Fruit fly (Drosophila melanogaster) whole organism, embryonic: Measurements from ENCODE around the gene ClC-c.
A peak's percentile ranks its signal among the peaks of the same experiment; 100 is the strongest.

Source experiments
- Abd-B ChIP-seq: fragments of 200-800 bp; sonication (Bioruptor generic); optimal IDR thresholded peaks from 2 replicates; lab custom pipeline; 2018; ENCODE audit warnings: missing biosample characterization, mild to moderate bottlenecking, missing genetic modification characterization, moderate library complexity
- Adf1 ChIP-seq: fragments of 200-800 bp; sonication (Bioruptor generic); IDR thresholded peaks from 2 replicates; pipeline ENCODE4 v1.3.6; 2022; ENCODE audit warnings: missing biosample characterization, missing genetic modification characterization
- Atf3 ChIP-seq: fragments of 200-800 bp; sonication (Bioruptor generic); optimal IDR thresholded peaks from 3 replicates; lab custom pipeline; 2016; ENCODE audit warnings: missing biosample characterization, missing genetic modification characterization
- Bgb ChIP-seq: fragments of 200-800 bp; sonication (Bioruptor generic); IDR thresholded peaks from 2 replicates; pipeline ENCODE4 v1.3.6; 2022; ENCODE audit warnings: missing biosample characterization, missing genetic modification characterization; ENCODE audit not compliant: partially characterized antibody
- CG1024 ChIP-seq: fragments of 200-800 bp; sonication (Bioruptor generic); IDR thresholded peaks from 2 replicates; pipeline ENCODE4 v1.3.6; 2022; ENCODE audit warnings: missing biosample characterization, missing genetic modification characterization
- CG10274 ChIP-seq: fragments of 200-800 bp; sonication (Bioruptor generic); optimal IDR thresholded peaks from 3 replicates; lab custom pipeline; 2017; ENCODE audit warnings: missing biosample characterization, mild to moderate bottlenecking, missing genetic modification characterization
- CG11504 ChIP-seq: fragments of 200-800 bp; sonication (Bioruptor generic); optimal IDR thresholded peaks from 3 replicates; lab custom pipeline; 2019; ENCODE audit warnings: missing biosample characterization, mild to moderate bottlenecking, missing genetic modification characterization, moderate library complexity
- CG11723 ChIP-seq: fragments of 200-800 bp; sonication (Bioruptor generic); optimal IDR thresholded peaks from 2 replicates; lab custom pipeline; 2017; ENCODE audit warnings: missing biosample characterization, mild to moderate bottlenecking, missing genetic modification characterization
- CG12769 ChIP-seq: fragments of 200-800 bp; sonication (Bioruptor generic); optimal IDR thresholded peaks from 2 replicates; lab custom pipeline; 2019; ENCODE audit warnings: missing biosample characterization, mild to moderate bottlenecking, missing genetic modification characterization, moderate library complexity
- CG13775 ChIP-seq: fragments of 200-800 bp; sonication (Bioruptor generic); optimal IDR thresholded peaks from 3 replicates; lab custom pipeline; 2017; ENCODE audit warnings: missing biosample characterization, mild to moderate bottlenecking, missing genetic modification characterization
- CG14860 ChIP-seq: fragments of 200-800 bp; sonication (Bioruptor generic); IDR thresholded peaks from 3 replicates; pipeline ENCODE4 v1.3.6; 2022; ENCODE audit warnings: missing biosample characterization, missing genetic modification characterization; ENCODE audit not compliant: partially characterized antibody
- CG15011 ChIP-seq: fragments of 200-800 bp; sonication (Bioruptor generic); optimal IDR thresholded peaks from 3 replicates; lab custom pipeline; 2018; ENCODE audit warnings: missing biosample characterization, mild to moderate bottlenecking, missing genetic modification characterization
- CG1602 ChIP-seq: fragments of 200-800 bp; sonication (Bioruptor generic); optimal IDR thresholded peaks from 3 replicates; lab custom pipeline; 2016; ENCODE audit warnings: missing biosample characterization, missing genetic modification characterization
- CG16863 ChIP-seq: fragments of 200-800 bp; sonication (Bioruptor generic); optimal IDR thresholded peaks from 3 replicates; lab custom pipeline; 2016; ENCODE audit warnings: missing biosample characterization, missing genetic modification characterization
- CG18599 ChIP-seq: fragments of 200-800 bp; sonication (Bioruptor generic); optimal IDR thresholded peaks from 3 replicates; lab custom pipeline; 2017; ENCODE audit warnings: missing biosample characterization, missing genetic modification characterization, mild to moderate bottlenecking, moderate library complexity, missing genetic modification reagents
- CG3163 ChIP-seq: fragments of 200-800 bp; sonication (Bioruptor generic); optimal IDR thresholded peaks from 3 replicates; lab custom pipeline; 2016; ENCODE audit warnings: missing biosample characterization, missing genetic modification characterization
- CG32532 ChIP-seq: fragments of 200-800 bp; sonication (Bioruptor generic); IDR thresholded peaks from 2 replicates; pipeline ENCODE4 v1.3.6; 2022; ENCODE audit warnings: missing biosample characterization, missing genetic modification characterization
- CG34422 ChIP-seq: fragments of 200-800 bp; sonication (Bioruptor generic); IDR thresholded peaks from 3 replicates; pipeline ENCODE4 v1.3.6; 2022; ENCODE audit warnings: missing biosample characterization, missing genetic modification characterization
- CG4328 ChIP-seq: fragments of 200-800 bp; sonication (Bioruptor generic); optimal IDR thresholded peaks from 3 replicates; lab custom pipeline; 2017; ENCODE audit warnings: missing biosample characterization, missing genetic modification reagents, missing genetic modification characterization
- CG4854 ChIP-seq: fragments of 200-800 bp; sonication (Bioruptor generic); optimal IDR thresholded peaks from 2 replicates; lab custom pipeline; 2016; ENCODE audit warnings: missing biosample characterization, missing genetic modification characterization, inconsistent platforms
- CG7786 ChIP-seq: fragments of 200-800 bp; sonication (Bioruptor generic); optimal IDR thresholded peaks from 2 replicates; lab custom pipeline; 2016; ENCODE audit warnings: missing biosample characterization, missing genetic modification characterization
- CG8478 ChIP-seq: fragments of >200 bp; optimal IDR thresholded peaks from 2 replicates; lab custom pipeline; 2018
- Chrac-16 ChIP-seq: fragments of 200-800 bp; sonication (Bioruptor generic); optimal IDR thresholded peaks from 3 replicates; lab custom pipeline; 2016; ENCODE audit warnings: missing biosample characterization, missing genetic modification characterization
- Deaf1 ChIP-seq: fragments of 200-800 bp; optimal IDR thresholded peaks from 3 replicates; lab custom pipeline; 2019; ENCODE audit warnings: missing biosample characterization, mild to moderate bottlenecking, missing genetic modification characterization, moderate library complexity
- Dip3 ChIP-seq: fragments of 200-800 bp; sonication (Bioruptor generic); optimal IDR thresholded peaks from 3 replicates; lab custom pipeline; 2016; ENCODE audit warnings: missing biosample characterization, missing genetic modification characterization
- Dp ChIP-seq: fragments of 200-800 bp; sonication (Bioruptor generic); optimal IDR thresholded peaks from 2 replicates; lab custom pipeline; 2018; ENCODE audit warnings: missing biosample characterization, mild to moderate bottlenecking, missing genetic modification characterization, moderate library complexity
- Gug ChIP-seq: fragments of 200-800 bp; sonication (Bioruptor generic); IDR thresholded peaks from 4 replicates; pipeline ENCODE4 v1.3.6; 2022; ENCODE audit warnings: missing biosample characterization, missing genetic modification characterization
- HLH54F ChIP-seq: fragments of 200-800 bp; sonication (Bioruptor generic); optimal IDR thresholded peaks from 3 replicates; lab custom pipeline; 2016; ENCODE audit warnings: missing biosample characterization, missing genetic modification characterization
- Mad ChIP-seq: fragments of 200-800 bp; sonication (Bioruptor generic); optimal IDR thresholded peaks from 2 replicates; lab custom pipeline; 2016; ENCODE audit warnings: missing biosample characterization, missing genetic modification characterization
- Med ChIP-seq: fragments of 200-800 bp; sonication (Bioruptor generic); peaks from one replicate; lab custom pipeline; 2016; ENCODE audit warnings: missing biosample characterization, missing genetic modification characterization, mild to moderate bottlenecking, inconsistent platforms, moderate library complexity
- NC2β ChIP-seq: fragments of 200-800 bp; sonication (Bioruptor generic); optimal IDR thresholded peaks from 2 replicates; lab custom pipeline; 2016; ENCODE audit warnings: missing biosample characterization, missing genetic modification characterization
- Sin3A ChIP-seq: fragments of >200 bp; optimal IDR thresholded peaks from 2 replicates; lab custom pipeline; 2018
- Sry-β ChIP-seq: fragments of 200-800 bp; sonication (Bioruptor generic); optimal IDR thresholded peaks from 2 replicates; lab custom pipeline; 2018; ENCODE audit warnings: missing biosample characterization, mild to moderate bottlenecking, missing genetic modification characterization, moderate library complexity
- TFAM ChIP-seq: fragments of 200-800 bp; sonication (Bioruptor generic); optimal IDR thresholded peaks from 2 replicates; lab custom pipeline; 2017; ENCODE audit warnings: missing biosample characterization, missing genetic modification characterization, inconsistent platforms
- cato ChIP-seq: fragments of 200-800 bp; sonication (Bioruptor generic); optimal IDR thresholded peaks from 2 replicates; lab custom pipeline; 2016; ENCODE audit warnings: missing biosample characterization, missing genetic modification characterization, borderline replicate concordance
- chn ChIP-seq: fragments of 200-800 bp; sonication (Bioruptor generic); optimal IDR thresholded peaks from 2 replicates; lab custom pipeline; 2016; ENCODE audit warnings: missing biosample characterization, missing genetic modification characterization
- da ChIP-seq: fragments of 200-800 bp; sonication (Bioruptor generic); optimal IDR thresholded peaks from 2 replicates; lab custom pipeline; 2016; ENCODE audit warnings: missing biosample characterization, missing genetic modification characterization
- odd ChIP-seq: fragments of 200-800 bp; sonication (Bioruptor generic); optimal IDR thresholded peaks from 2 replicates; lab custom pipeline; 2017; ENCODE audit warnings: missing biosample characterization, mild to moderate bottlenecking, missing genetic modification characterization
- pan ChIP-seq, 4 experiments: fragments of >200 bp in 3 of 4; fragments of 200-800 bp in 1 of 4; sonication (Bioruptor generic) in 1 of 4; optimal IDR thresholded peaks in 3 of 4; IDR thresholded peaks in 1 of 4; 2 replicates each; pipeline versions ENCODE4 v1.3.6 to Lab custom; 2017 to 2022; ENCODE audit warnings: missing biosample characterization in 2 of 4, missing genetic modification characterization in 2 of 4, mixed read lengths in 1 of 4
- pfk ChIP-seq: fragments of 200-800 bp; sonication (Bioruptor generic); optimal IDR thresholded peaks from 2 replicates; lab custom pipeline; 2018; ENCODE audit warnings: missing biosample characterization, mild to moderate bottlenecking, missing genetic modification characterization, moderate library complexity
- pzg ChIP-seq: fragments of 200-800 bp; sonication (Bioruptor generic); optimal IDR thresholded peaks from 3 replicates; lab custom pipeline; 2018; ENCODE audit warnings: missing biosample characterization, mild to moderate bottlenecking, missing genetic modification characterization, moderate library complexity
- sens-2 ChIP-seq: fragments of 200-800 bp; sonication (Bioruptor generic); IDR thresholded peaks from 2 replicates; pipeline ENCODE4 v1.3.6; 2022; ENCODE audit warnings: missing biosample characterization, missing genetic modification characterization
- ssp ChIP-seq: fragments of 200-800 bp; sonication (Bioruptor generic); IDR thresholded peaks from 2 replicates; pipeline ENCODE4 v1.3.6; 2022; ENCODE audit warnings: missing biosample characterization, missing genetic modification characterization
- stc ChIP-seq: fragments of 200-800 bp; sonication (Bioruptor generic); IDR thresholded peaks from 2 replicates; pipeline ENCODE4 v1.3.6; 2022; ENCODE audit warnings: missing biosample characterization, missing genetic modification characterization
- tap ChIP-seq: fragments of 200-800 bp; optimal IDR thresholded peaks from 3 replicates; lab custom pipeline; 2019; ENCODE audit warnings: missing biosample characterization, mild to moderate bottlenecking, missing genetic modification characterization, moderate library complexity
- zen ChIP-seq: fragments of 200-800 bp; sonication (Bioruptor generic); optimal IDR thresholded peaks from 3 replicates; lab custom pipeline; 2018; ENCODE audit warnings: missing biosample characterization, mild to moderate bottlenecking, missing genetic modification characterization, moderate library complexity
- zfh2 ChIP-seq: fragments of 200-800 bp; sonication (Bioruptor generic); optimal IDR thresholded peaks from 2 replicates; lab custom pipeline; 2016; ENCODE audit warnings: missing biosample characterization, missing genetic modification characterization

Gene ClC-c

dm6 chr3L:16112069-16112820 lies 22.0 kb downstream of the ClC-c start, which contains the start of gene Zn72D (continued):
- TF ChIP-seq pan (optimal IDR thresholded peaks at IDR 0.05; lab: Kevin White, UChicago) (no peak), pan (GFP tag; optimal IDR thresholded peaks at IDR 0.05 in 1 of 2, IDR thresholded peaks at IDR 0.05 in 1 of 2) (no peak), sens-2 (GFP tag; lab: Robert Waterston, UW) (no peak), Abd-B (GFP tag; lab: Kevin White, UChicago) (no peak), Sry-β (no peak), CG3163 (GFP tag; lab: Kevin White, UChicago) (no peak), CG1024 (GFP tag; lab: Robert Waterston, UW) (no peak), Sin3A (lab: Kevin White, UChicago) (peak; percentile 73), Deaf1 (tag; lab: Kevin White, UChicago) (no peak), zen (tag; lab: Kevin White, UChicago) (no peak), tap (tag; lab: Kevin White, UChicago) (no peak), cato (no peak), Mad (no peak), stc (GFP tag; lab: Robert Waterston, UW) (no peak), Med (GFP tag; lab: Kevin White, UChicago) (peak; percentile 35), CG13775 (GFP tag; lab: Kevin White, UChicago) (no peak), Bgb (GFP tag; lab: Robert Waterston, UW) (no peak; the same call in 1 of the 2 replicates), Dip3 (GFP tag; lab: Kevin White, UChicago) (no peak), CG11504 (tag; lab: Kevin White, UChicago) (peak; percentile 68), CG1602 (GFP tag; lab: Kevin White, UChicago) (no peak), Gug (GFP tag; lab: Robert Waterston, UW) (no peak), CG4854 (no peak), CG18599 (GFP tag; lab: Kevin White, UChicago) (no peak), CG8478 (no peak), Atf3 (no peak), CG4328 (no peak), Dp (GFP tag; lab: Kevin White, UChicago) (peak; percentile 8), ssp (GFP tag; lab: Robert Waterston, UW) (no peak), CG16863 (GFP tag; lab: Kevin White, UChicago) (no peak), HLH54F (GFP tag; lab: Kevin White, UChicago) (no peak), CG12769 (tag; lab: Kevin White, UChicago) (no peak), NC2β (GFP tag; lab: Kevin White, UChicago) (no peak), TFAM (GFP tag; lab: Kevin White, UChicago) (no peak), CG10274 (no peak), odd (GFP tag; lab: Kevin White, UChicago) (no peak), pfk (no peak), CG32532 (GFP tag; lab: Robert Waterston, UW) (no peak), Chrac-16 (no peak), CG34422 (GFP tag; lab: Robert Waterston, UW) (peak; percentile 33; the same call in 1 of the 3 replicates), CG14860 (GFP tag; lab: Robert Waterston, UW) (no peak), da (GFP tag; lab: Kevin White, UChicago) (no peak), CG7786 (GFP tag; lab: Kevin White, UChicago) (no peak), CG11723 (GFP tag; lab: Kevin White, UChicago) (no peak), zfh2 (GFP tag; lab: Kevin White, UChicago) (peak; percentile 24), CG15011 (GFP tag; lab: Kevin White, UChicago) (no peak), chn (GFP tag; lab: Kevin White, UChicago) (no peak), pzg (GFP tag; lab: Kevin White, UChicago) (peak; percentile 53), Adf1 (no peak)
